Fruit fly (Drosophila melanogaster) whole organism: Measurements from ENCODE around the gene CG10565.

ENCODE experiments used
- CG8478 ChIP-seq: fragments of >200 bp; optimal IDR thresholded peaks from 2 replicates; lab custom pipeline; 2018; ENCODE audit warnings: inconsistent platforms
- usp ChIP-seq: fragments of >200 bp; optimal IDR thresholded peaks from 2 replicates; lab custom pipeline; 2017; ENCODE audit warnings: missing biosample characterization, missing genetic modification characterization, mixed read lengths

DNA sequence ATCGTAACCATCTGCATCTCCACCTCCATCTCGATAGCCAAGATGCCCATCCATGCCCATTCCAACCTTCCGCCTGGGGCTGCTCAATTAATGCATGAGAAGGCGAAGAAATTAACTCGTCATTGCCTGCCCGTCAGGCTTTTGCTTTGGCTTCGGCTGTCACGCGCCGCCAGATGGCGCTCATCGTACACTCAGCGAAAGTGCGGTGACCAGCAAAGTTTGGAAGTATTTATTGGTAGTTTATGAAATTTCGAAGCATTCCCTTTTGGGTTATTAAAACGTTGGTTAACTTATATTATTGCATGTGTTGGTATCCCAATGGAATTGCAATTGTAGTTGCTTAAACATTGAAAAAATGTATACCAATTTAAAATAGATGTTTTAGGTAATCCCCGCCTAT is 45.9 kb downstream of the CG10565 start:
- TF ChIP-seq CG8478 = no peak
- no peak for TF ChIP-seq usp (GFP tag; lab: Kevin White, UChicago)
